Fruit fly (Drosophila melanogaster) whole organism, embryonic: ENCODE results near the gene CG11668.

Experiments
- Abd-B ChIP-seq: fragments of 200-800 bp; sonication (Bioruptor generic); optimal IDR thresholded peaks from 2 replicates; lab custom pipeline; 2018; ENCODE audit warnings: missing biosample characterization, mild to moderate bottlenecking, missing genetic modification characterization, moderate library complexity
- Aef1 ChIP-seq: fragments of 200-800 bp; sonication (Bioruptor generic); IDR thresholded peaks from 3 replicates; pipeline ENCODE4 v1.3.6; 2022; ENCODE audit warnings: missing biosample characterization, missing genetic modification characterization
- B-H1 ChIP-seq: fragments of 200-800 bp; sonication (Bioruptor generic); IDR thresholded peaks from 3 replicates; pipeline ENCODE4 v1.3.6; 2022; ENCODE audit warnings: missing biosample characterization, missing genetic modification characterization
- BEAF-32 ChIP-seq: fragments of 200-800 bp; sonication (Bioruptor generic); optimal IDR thresholded peaks from 3 replicates; lab custom pipeline; 2017; ENCODE audit warnings: missing biosample characterization, missing genetic modification characterization, mild to moderate bottlenecking, moderate library complexity, missing genetic modification reagents
- CG10209 ChIP-seq: fragments of 200-800 bp; sonication (Bioruptor generic); optimal IDR thresholded peaks from 3 replicates; lab custom pipeline; 2017; ENCODE audit warnings: missing biosample characterization, mild to moderate bottlenecking, missing genetic modification characterization, missing genetic modification reagents
- CG10431 ChIP-seq: fragments of 200-800 bp; sonication (Bioruptor generic); optimal IDR thresholded peaks from 3 replicates; lab custom pipeline; 2018; ENCODE audit warnings: missing biosample characterization, mild to moderate bottlenecking, missing genetic modification characterization
- CG11247 ChIP-seq: fragments of 200-800 bp; sonication (Bioruptor generic); IDR thresholded peaks from 2 replicates; pipeline ENCODE4 v1.3.6; 2022; ENCODE audit warnings: missing biosample characterization, missing genetic modification characterization
- CG14860 ChIP-seq: fragments of 200-800 bp; sonication (Bioruptor generic); IDR thresholded peaks from 3 replicates; pipeline ENCODE4 v1.3.6; 2022; ENCODE audit warnings: missing biosample characterization, missing genetic modification characterization; ENCODE audit not compliant: partially characterized antibody
- CG15601 ChIP-seq: fragments of 200-800 bp; sonication (Bioruptor generic); optimal IDR thresholded peaks from 3 replicates; lab custom pipeline; 2019; ENCODE audit warnings: missing biosample characterization, mild to moderate bottlenecking, missing genetic modification characterization, moderate library complexity
- CG17385 ChIP-seq: fragments of 200-800 bp; sonication (Bioruptor generic); optimal IDR thresholded peaks from 3 replicates; lab custom pipeline; 2018; ENCODE audit warnings: missing biosample characterization, mild to moderate bottlenecking, missing genetic modification characterization
- CG17612 ChIP-seq: fragments of 200-800 bp; sonication (Bioruptor generic); IDR thresholded peaks from 2 replicates; pipeline ENCODE4 v1.3.6; 2022; ENCODE audit warnings: missing biosample characterization, missing genetic modification characterization
- CG17829 ChIP-seq: fragments of 200-800 bp; optimal IDR thresholded peaks from 2 replicates; lab custom pipeline; 2019; ENCODE audit warnings: missing biosample characterization, mild to moderate bottlenecking, missing genetic modification characterization, moderate library complexity
- CG2678 ChIP-seq: fragments of 200-800 bp; sonication (Bioruptor generic); optimal IDR thresholded peaks from 3 replicates; lab custom pipeline; 2019; ENCODE audit warnings: missing biosample characterization, mild to moderate bottlenecking, missing genetic modification characterization, moderate library complexity
- CG3163 ChIP-seq: fragments of 200-800 bp; sonication (Bioruptor generic); optimal IDR thresholded peaks from 3 replicates; lab custom pipeline; 2016; ENCODE audit warnings: missing biosample characterization, missing genetic modification characterization
- CG42726 ChIP-seq: fragments of 200-800 bp; sonication (Bioruptor generic); IDR thresholded peaks from 2 replicates; pipeline ENCODE4 v1.3.6; 2022; ENCODE audit warnings: missing biosample characterization, missing genetic modification characterization; ENCODE audit not compliant: partially characterized antibody
- CG4328 ChIP-seq: fragments of 200-800 bp; sonication (Bioruptor generic); optimal IDR thresholded peaks from 3 replicates; lab custom pipeline; 2017; ENCODE audit warnings: missing biosample characterization, missing genetic modification reagents, missing genetic modification characterization
- CG4617 ChIP-seq: fragments of 200-800 bp; sonication (Bioruptor generic); optimal IDR thresholded peaks from 3 replicates; lab custom pipeline; 2016; ENCODE audit warnings: missing biosample characterization, missing genetic modification characterization, borderline replicate concordance
- CG6689 ChIP-seq: fragments of 200-800 bp; sonication (Bioruptor generic); IDR thresholded peaks from 2 replicates; pipeline ENCODE4 v1.3.6; 2022; ENCODE audit warnings: missing biosample characterization, missing genetic modification characterization
- CG6791 ChIP-seq: fragments of 200-800 bp; sonication (Bioruptor generic); IDR thresholded peaks from 3 replicates; pipeline ENCODE4 v1.3.6; 2022; ENCODE audit warnings: missing biosample characterization, missing genetic modification characterization; ENCODE audit not compliant: partially characterized antibody
- CG7928 ChIP-seq: fragments of 200-800 bp; sonication (Bioruptor generic); optimal IDR thresholded peaks from 2 replicates; lab custom pipeline; 2017; ENCODE audit warnings: missing biosample characterization, mild to moderate bottlenecking, missing genetic modification characterization
- CG8478 ChIP-seq: fragments of >200 bp; optimal IDR thresholded peaks from 2 replicates; lab custom pipeline; 2018
- CG8765 ChIP-seq: fragments of 200-800 bp; sonication (Bioruptor generic); IDR thresholded peaks from 2 replicates; pipeline ENCODE4 v1.3.6; 2022; ENCODE audit warnings: missing biosample characterization, missing genetic modification characterization
- CHES-1-like ChIP-seq: fragments of 200-800 bp; sonication (Bioruptor generic); optimal IDR thresholded peaks from 2 replicates; lab custom pipeline; 2016; ENCODE audit warnings: missing biosample characterization, missing genetic modification characterization
- Dad ChIP-seq: fragments of 200-800 bp; sonication (Bioruptor generic); optimal IDR thresholded peaks from 3 replicates; lab custom pipeline; 2016; ENCODE audit warnings: missing biosample characterization, missing genetic modification characterization
- Doc2 ChIP-seq: fragments of 200-800 bp; sonication (Bioruptor generic); IDR thresholded peaks from 2 replicates; pipeline ENCODE4 v1.3.6; 2022; ENCODE audit warnings: missing biosample characterization, missing genetic modification characterization
- Lpt ChIP-seq: fragments of >200 bp; optimal IDR thresholded peaks from 2 replicates; lab custom pipeline; 2018; ENCODE audit warnings: missing biosample characterization, missing genetic modification characterization
- NK7.1 ChIP-seq: fragments of 200-800 bp; sonication (Bioruptor generic); optimal IDR thresholded peaks from 3 replicates; lab custom pipeline; 2016; ENCODE audit warnings: missing biosample characterization, missing genetic modification characterization
- Nf-YA ChIP-seq: fragments of 200-800 bp; sonication (Bioruptor generic); IDR thresholded peaks from 2 replicates; pipeline ENCODE4 v1.3.6; 2022; ENCODE audit warnings: missing biosample characterization, missing genetic modification characterization
- PHDP ChIP-seq: fragments of 200-800 bp; sonication (Bioruptor generic); optimal IDR thresholded peaks from 3 replicates; lab custom pipeline; 2018; ENCODE audit warnings: missing biosample characterization, mild to moderate bottlenecking, missing genetic modification characterization, moderate library complexity
- Ptx1 ChIP-seq: fragments of 200-800 bp; sonication (Bioruptor generic); IDR thresholded peaks from 2 replicates; pipeline ENCODE4 v1.3.6; 2022; ENCODE audit warnings: missing biosample characterization, missing genetic modification characterization
- Sin3A ChIP-seq: fragments of >200 bp; optimal IDR thresholded peaks from 2 replicates; lab custom pipeline; 2018
- Vsx1 ChIP-seq: fragments of 200-800 bp; sonication (Bioruptor generic); optimal IDR thresholded peaks from 2 replicates; lab custom pipeline; 2017; ENCODE audit warnings: missing biosample characterization, mild to moderate bottlenecking, missing genetic modification characterization, missing genetic modification reagents
- ara ChIP-seq: fragments of 200-800 bp; sonication (Bioruptor generic); IDR thresholded peaks from 2 replicates; pipeline ENCODE4 v1.3.6; 2022; ENCODE audit warnings: missing biosample characterization, missing genetic modification characterization
- br ChIP-seq: fragments of >200 bp; optimal IDR thresholded peaks from 2 replicates; lab custom pipeline; 2017
- corto ChIP-seq: fragments of 200-800 bp; sonication (Bioruptor generic); optimal IDR thresholded peaks from 2 replicates; lab custom pipeline; 2016; ENCODE audit warnings: missing biosample characterization, mild to moderate bottlenecking, missing genetic modification characterization, moderate library complexity
- dimm ChIP-seq: fragments of 200-800 bp; sonication (Bioruptor generic); IDR thresholded peaks from 2 replicates; pipeline ENCODE4 v1.3.6; 2022; ENCODE audit warnings: missing biosample characterization, missing genetic modification characterization
- fd102C ChIP-seq: fragments of 200-800 bp; sonication (Bioruptor generic); optimal IDR thresholded peaks from 2 replicates; lab custom pipeline; 2018; ENCODE audit warnings: missing biosample characterization, mild to moderate bottlenecking, missing genetic modification characterization, moderate library complexity
- nerfin-2 ChIP-seq: fragments of 200-800 bp; sonication (Bioruptor generic); IDR thresholded peaks from 2 replicates; pipeline ENCODE4 v1.3.6; 2022; ENCODE audit warnings: missing biosample characterization, missing genetic modification characterization; ENCODE audit not compliant: partially characterized antibody
- nmo ChIP-seq: fragments of 200-800 bp; sonication (Bioruptor generic); optimal IDR thresholded peaks from 2 replicates; lab custom pipeline; 2018; ENCODE audit warnings: missing biosample characterization, mild to moderate bottlenecking, missing genetic modification characterization, moderate library complexity
- oc ChIP-seq: fragments of 200-800 bp; sonication (Bioruptor generic); optimal IDR thresholded peaks from 2 replicates; lab custom pipeline; 2018; ENCODE audit warnings: missing biosample characterization, mild to moderate bottlenecking, missing genetic modification characterization, moderate library complexity
- sd ChIP-seq: fragments of 200-800 bp; sonication (Bioruptor generic); optimal IDR thresholded peaks from 3 replicates; lab custom pipeline; 2018; ENCODE audit warnings: missing biosample characterization, mild to moderate bottlenecking, missing genetic modification characterization, moderate library complexity
- sens-2 ChIP-seq: fragments of 200-800 bp; sonication (Bioruptor generic); IDR thresholded peaks from 2 replicates; pipeline ENCODE4 v1.3.6; 2022; ENCODE audit warnings: missing biosample characterization, missing genetic modification characterization
- slou ChIP-seq: fragments of 200-800 bp; sonication (Bioruptor generic); optimal IDR thresholded peaks from 3 replicates; lab custom pipeline; 2016; ENCODE audit warnings: missing biosample characterization, missing genetic modification characterization
- sna ChIP-seq: fragments of 200-800 bp; sonication (Bioruptor generic); IDR thresholded peaks from 2 replicates; pipeline ENCODE4 v1.3.6; 2022; ENCODE audit warnings: missing biosample characterization, missing genetic modification characterization; ENCODE audit not compliant: partially characterized antibody
- so ChIP-seq: fragments of 200-800 bp; sonication (Bioruptor generic); IDR thresholded peaks from 3 replicates; pipeline ENCODE4 v1.3.6; 2022; ENCODE audit warnings: missing biosample characterization, missing genetic modification characterization
- sob ChIP-seq: fragments of 200-800 bp; sonication (Bioruptor generic); IDR thresholded peaks from 2 replicates; pipeline ENCODE4 v1.3.6; 2022; ENCODE audit warnings: missing biosample characterization, missing genetic modification characterization
- sr ChIP-seq: fragments of 200-800 bp; sonication (Bioruptor generic); IDR thresholded peaks from 3 replicates; pipeline ENCODE4 v1.3.6; 2022; ENCODE audit warnings: missing biosample characterization, missing genetic modification characterization
- trh ChIP-seq: fragments of 200-800 bp; sonication (Bioruptor generic); optimal IDR thresholded peaks from 2 replicates; lab custom pipeline; 2016; ENCODE audit warnings: missing biosample characterization, missing genetic modification characterization
- twi ChIP-seq: fragments of 200-800 bp; optimal IDR thresholded peaks from 2 replicates; lab custom pipeline; 2019; ENCODE audit warnings: missing biosample characterization, mild to moderate bottlenecking, missing genetic modification characterization, moderate library complexity
- wek ChIP-seq: fragments of 200-800 bp; sonication (Bioruptor generic); optimal IDR thresholded peaks from 3 replicates; lab custom pipeline; 2018; ENCODE audit warnings: missing biosample characterization, mild to moderate bottlenecking, missing genetic modification characterization, moderate library complexity
- z ChIP-seq: fragments of 200-800 bp; sonication (Bioruptor generic); IDR thresholded peaks from 3 replicates; pipeline ENCODE4 v1.3.6; 2022; ENCODE audit warnings: missing biosample characterization, missing genetic modification characterization

The CG11668 gene

DNA sequence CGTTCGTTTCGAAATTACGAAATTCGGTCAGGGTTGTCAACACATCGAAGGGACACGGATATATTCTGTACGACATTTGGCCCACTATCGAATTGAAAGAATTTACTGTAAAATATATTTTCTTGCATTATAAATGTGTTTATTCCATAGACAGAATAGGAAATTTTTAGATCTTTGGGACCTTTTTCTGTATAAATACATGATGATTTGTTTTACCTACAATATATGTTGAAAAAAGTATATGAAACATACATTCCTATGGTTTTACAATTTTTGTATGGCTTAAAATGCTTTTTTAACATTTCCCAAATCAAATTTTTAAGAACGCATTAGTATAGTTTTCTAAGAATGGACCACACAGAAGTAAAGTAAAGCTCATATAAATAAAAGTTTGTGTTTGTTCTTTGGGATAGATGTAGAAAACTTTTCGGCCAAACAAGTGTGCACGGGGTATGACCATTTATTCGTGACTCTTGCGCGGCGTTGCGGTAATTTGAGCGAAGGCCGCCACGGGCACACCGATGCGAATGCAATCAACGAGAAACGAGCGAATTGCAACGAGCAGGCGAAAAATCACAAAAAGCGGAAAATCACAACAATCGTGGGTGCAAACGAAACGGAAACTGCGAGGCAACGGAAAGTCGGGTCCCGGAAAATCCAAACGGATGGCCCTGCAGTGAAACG, 40.5 kb upstream of the CG11668 start, which contains the start of the genes CG17327, CG44194 and CG7518 (continued):
- TF ChIP-seq CG42726 (peak; percentile 51; the same call in 1 of the 2 replicates), Aef1 (no peak), ara (GFP tag; lab: Robert Waterston, UW) (no peak), Ptx1 (GFP tag; lab: Robert Waterston, UW) (peak; percentile 29; the same call in 1 of the 2 replicates), CG4328 (GFP tag; lab: Kevin White, UChicago) (no peak), Lpt (GFP tag; lab: Kevin White, UChicago) (no peak), CG2678 (no peak), so (GFP tag; lab: Robert Waterston, UW) (no peak), dimm (GFP tag; lab: Robert Waterston, UW) (no peak), Sin3A (lab: Kevin White, UChicago) (peak; percentile 51), sens-2 (peak; percentile 34; the same call in 1 of the 2 replicates), sna (GFP tag; lab: Robert Waterston, UW) (no peak), NK7.1 (no peak), oc (tag; lab: Kevin White, UChicago) (no peak), sr (GFP tag; lab: Robert Waterston, UW) (no peak), CG6791 (GFP tag; lab: Robert Waterston, UW) (peak; percentile 42; the same call in 1 of the 3 replicates), CG10209 (GFP tag; lab: Kevin White, UChicago) (no peak), CHES-1-like (peak; percentile 0), CG7928 (no peak), CG8765 (GFP tag; lab: Robert Waterston, UW) (no peak), Nf-YA (GFP tag; lab: Robert Waterston, UW) (no peak), br (no peak), CG15601 (no peak), BEAF-32 (peak; percentile 77), CG17385 (GFP tag; lab: Kevin White, UChicago) (no peak), B-H1 (no peak), sob (GFP tag; lab: Robert Waterston, UW) (no peak; the same call in 1 of the 2 replicates), trh (no peak), CG11247 (GFP tag; lab: Robert Waterston, UW) (no peak), CG14860 (0 out of 3 replicates have a peak, but pooled peaks have one; percentile 13), wek (GFP tag; lab: Kevin White, UChicago) (no peak), fd102C (GFP tag; lab: Kevin White, UChicago) (no peak), z (GFP tag; lab: Robert Waterston, UW) (no peak), Dad (GFP tag; lab: Kevin White, UChicago) (no peak), CG17829 (tag; lab: Kevin White, UChicago) (peak; percentile 47), Doc2 (GFP tag; lab: Robert Waterston, UW) (no peak), twi (no peak), nerfin-2 (GFP tag; lab: Robert Waterston, UW) (no peak), PHDP (tag; lab: Kevin White, UChicago) (no peak), CG3163 (GFP tag; lab: Kevin White, UChicago) (no peak), corto (no peak), CG17612 (GFP tag; lab: Robert Waterston, UW) (no peak), CG10431 (GFP tag; lab: Kevin White, UChicago) (no peak), CG4617 (peak; percentile 58), CG8478 (lab: Kevin White, UChicago) (no peak), Abd-B (GFP tag; lab: Kevin White, UChicago) (peak; percentile 39), slou (no peak), sd (no peak), Vsx1 (GFP tag; lab: Kevin White, UChicago) (no peak), CG6689 (no peak), nmo (peak; percentile 45)
